Worm (Caenorhabditis elegans): Measurements from ENCODE around the gene cyn-4.

The cyn-4 gene

DNA sequence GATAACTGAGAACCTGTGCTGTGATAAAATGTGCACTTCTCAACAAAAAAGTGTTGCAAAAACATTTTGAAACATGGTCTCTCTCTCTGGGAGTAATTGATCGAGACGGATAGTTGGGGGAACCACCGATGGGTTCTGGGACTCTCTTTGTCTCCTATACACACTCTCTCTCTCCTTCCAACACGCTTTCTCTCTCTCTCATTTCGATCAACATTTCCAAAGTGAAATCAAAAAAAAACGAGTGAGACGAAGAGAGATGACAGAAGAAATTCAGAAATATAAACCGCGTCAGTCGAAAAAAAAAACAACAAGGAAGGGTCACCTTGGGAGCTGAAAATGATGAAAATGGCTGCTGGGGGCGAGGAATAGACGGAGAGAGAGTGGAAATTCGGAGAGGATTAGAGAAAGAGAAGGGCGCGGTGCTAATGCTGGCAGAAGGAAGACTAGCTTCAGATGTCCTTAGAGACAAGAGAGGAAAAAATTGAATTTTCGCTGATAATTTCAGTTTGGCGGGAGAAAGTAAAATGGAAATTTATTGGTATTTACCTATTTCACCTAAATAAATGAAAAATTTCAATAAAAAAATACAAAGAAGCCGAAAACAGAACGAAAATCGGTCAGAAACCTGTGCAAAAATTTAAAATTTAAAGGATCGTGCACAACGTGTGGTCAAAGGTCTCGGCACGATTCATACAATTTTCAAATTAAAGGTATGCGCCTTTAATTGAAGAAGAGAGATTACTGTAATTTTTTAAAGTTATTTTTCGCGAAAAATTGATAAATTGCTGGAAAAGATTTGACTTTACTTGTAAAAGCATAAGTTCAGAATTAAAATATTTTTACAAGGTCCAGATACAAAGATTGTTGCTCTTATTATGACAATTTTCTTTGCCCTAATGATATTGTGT is 9.4 kb downstream of the cyn-4 start (continued):
- peak in 1 of 2 experiments; percentile 74 for TF ChIP-seq unc-62 (GFP tag; optimal IDR thresholded peaks at IDR 0.05 in 1 of 2)
- no peak for TF ChIP-seq unc-62 (tag; optimal IDR thresholded peaks at IDR 0.05)
- TF ChIP-seq hmg-1.1 (GFP tag; IDR thresholded peaks at IDR 0.05), result 0 out of 2 replicates have a peak, but pooled peaks have one; percentile 12
- no peak for TF ChIP-seq spr-3 (GFP tag; optimal IDR thresholded peaks at IDR 0.05)
- no peak for TF ChIP-seq Y105C5A.15 (GFP tag; IDR thresholded peaks at IDR 0.05)
- TF ChIP-seq lin-13 (GFP tag; optimal IDR thresholded peaks at IDR 0.05), result no peak
- peak in 1 of 2 experiments; percentile 29 for TF ChIP-seq lsy-2 (tag; optimal IDR thresholded peaks at IDR 0.05)
- TF ChIP-seq hlh-11 (tag; optimal IDR thresholded peaks at IDR 0.05), result peak; percentile 3
- peak; percentile 41 for TF ChIP-seq nhr-25 (tag; optimal IDR thresholded peaks at IDR 0.05; ENCODE audit: borderline replicate concordance, insufficient read depth)
- TF ChIP-seq jun-1 (tag; optimal IDR thresholded peaks at IDR 0.05), result no peak
- no peak for TF ChIP-seq dmd-8 (GFP tag; IDR thresholded peaks at IDR 0.05)
- peak; percentile 31 for TF ChIP-seq mxl-3 (GFP tag; optimal IDR thresholded peaks at IDR 0.05)
- TF ChIP-seq zfp-2 (tag; optimal IDR thresholded peaks at IDR 0.05), result no peak
- peak; percentile 35; the same call in 1 of the 2 replicates for TF ChIP-seq dmd-6 (GFP tag; IDR thresholded peaks at IDR 0.05)
- peak; percentile 11 for TF ChIP-seq nhr-6 (tag; optimal IDR thresholded peaks at IDR 0.05)

DNA sequence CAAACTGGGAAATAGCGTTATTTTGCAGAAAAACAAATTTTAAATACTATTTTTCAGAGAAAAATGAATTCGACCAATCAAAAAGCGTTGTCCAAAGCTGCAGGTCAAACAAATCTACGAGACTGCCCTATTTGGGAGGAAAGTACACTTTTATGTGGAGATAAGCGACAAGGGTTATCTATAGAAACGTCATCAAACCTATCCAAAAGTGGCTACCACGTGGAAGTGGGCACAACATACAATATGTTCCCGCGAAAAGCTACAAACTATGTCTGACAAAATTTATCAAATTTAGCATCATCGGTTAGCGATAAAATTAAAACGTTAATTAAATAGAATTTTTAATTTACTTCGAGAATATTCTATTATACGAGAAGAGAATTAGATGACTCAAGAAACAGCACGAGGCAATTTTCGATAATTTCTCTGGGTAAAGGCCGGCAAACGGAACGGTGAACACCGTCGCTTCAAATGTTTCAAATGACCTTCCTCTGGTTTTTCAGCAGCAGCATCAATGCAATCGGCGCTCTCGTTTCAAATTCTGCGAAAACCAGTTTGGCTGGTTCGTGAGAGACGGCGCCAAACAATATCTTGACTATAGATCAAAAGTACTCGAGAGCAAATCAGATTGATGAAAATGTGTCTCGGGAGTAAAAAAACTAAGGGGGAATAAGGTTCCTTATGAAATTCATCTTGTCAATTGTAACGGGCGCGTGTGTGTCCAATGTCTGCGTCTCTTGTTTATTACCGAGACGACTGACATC is 10.5 kb downstream of the cyn-4 start:
- TF ChIP-seq tra-1 (GFP tag; IDR thresholded peaks at IDR 0.05) (peak; percentile 45; the same call in 1 of the 2 replicates), fkh-10 (GFP tag; optimal IDR thresholded peaks at IDR 0.05) (peak; percentile 32), dve-1 (tag; optimal IDR thresholded peaks at IDR 0.05; ENCODE audit: insufficient read depth) (peak; percentile 77), lsy-2 (tag; optimal IDR thresholded peaks at IDR 0.05) (no peak), lin-1 (GFP tag; IDR thresholded peaks at IDR 0.05) (0 out of 2 replicates have a peak, but pooled peaks have one; percentile 51), hlh-11 (tag; optimal IDR thresholded peaks at IDR 0.05) (peak; percentile 61), nhr-25 (tag; optimal IDR thresholded peaks at IDR 0.05; ENCODE audit: borderline replicate concordance, insufficient read depth) (no peak), skn-1 (tag; optimal IDR thresholded peaks at IDR 0.05) (no peak), snpc-4 (tag; optimal IDR thresholded peaks at IDR 0.05) (no peak), set-16 (GFP tag; IDR thresholded peaks at IDR 0.05) (0 out of 2 replicates have a peak, but pooled peaks have one; percentile 13), nhr-28 (tag; optimal IDR thresholded peaks at IDR 0.05) (peak; percentile 79), aha-1 (tag) (peak; percentile 72), mdl-1 (tag; optimal IDR thresholded peaks at IDR 0.05) (peak; percentile 18 to 25), nhr-102 (tag; optimal IDR thresholded peaks at IDR 0.05) (peak; percentile 31), ceh-62 (tag; optimal IDR thresholded peaks at IDR 0.05) (no peak), saeg-2 (GFP tag; IDR thresholded peaks at IDR 0.05) (0 out of 2 replicates have a peak, but pooled peaks have one; percentile 10), nhr-41 (GFP tag; IDR thresholded peaks at IDR 0.05) (no peak), unc-62 (GFP tag; optimal IDR thresholded peaks at IDR 0.05 in 1 of 2) (peak in 1 of 2 experiments; percentile 64), unc-62 (tag; optimal IDR thresholded peaks at IDR 0.05) (no peak), fos-1 (tag; optimal IDR thresholded peaks at IDR 0.05) (no peak), nhr-48 (tag; optimal IDR thresholded peaks at IDR 0.05) (peak; percentile 30), daf-16 (GFP tag; optimal IDR thresholded peaks at IDR 0.05) (no peak), daf-16 (tag; optimal IDR thresholded peaks at IDR 0.05) (peak; percentile 62), mep-1 (tag; optimal IDR thresholded peaks at IDR 0.05) (peak; percentile 15), mxl-3 (GFP tag; optimal IDR thresholded peaks at IDR 0.05) (peak; percentile 17), dmd-6 (GFP tag; IDR thresholded peaks at IDR 0.05) (peak; percentile 74), hlh-30 (tag; optimal IDR thresholded peaks at IDR 0.05; ENCODE audit: insufficient read depth) (peak; percentile 37), T20F7.1 (GFP tag; optimal IDR thresholded peaks at IDR 0.05) (peak; percentile 17)
